Worm (Caenorhabditis elegans) whole organism, L2 larva: Measurements from ENCODE around the gene Y73C8C.12.
A peak's percentile ranks its signal among the peaks of the same experiment; 100 is the strongest.
"Not testable (repeated sequence)": the region's sequence is repeated elsewhere in the genome, so short reads cannot be mapped to it uniquely, and the experiment has no call there.

Experiments used
- C34F6.9 ChIP-seq: fragments of 150-350 bp; optimal IDR thresholded peaks from 2 replicates; lab custom pipeline; 2014; ENCODE audit warnings: missing biosample characterization, missing genetic modification characterization
- F13H6.1 ChIP-seq: sonication (generic microtip); optimal IDR thresholded peaks from 2 replicates; lab custom pipeline; 2016; ENCODE audit warnings: missing genetic modification characterization, missing compliant biosample characterization
- R02D3.7 ChIP-seq: fragments of 150-350 bp; optimal IDR thresholded peaks from 2 replicates; lab custom pipeline; 2014; ENCODE audit warnings: missing biosample characterization, missing genetic modification characterization
- Y55F3AM.14 ChIP-seq: fragments of 200-800 bp; sonication (Bioruptor generic); optimal IDR thresholded peaks from 2 replicates; lab custom pipeline; 2018; ENCODE audit warnings: mild to moderate bottlenecking, missing genetic modification characterization, missing compliant biosample characterization
- alr-1 ChIP-seq: fragments of 150-350 bp; optimal IDR thresholded peaks from 2 replicates; lab custom pipeline; 2014; ENCODE audit warnings: missing biosample characterization, missing genetic modification characterization
- ama-1 ChIP-seq: fragments of 150-350 bp; optimal IDR thresholded peaks from 2 replicates; lab custom pipeline; 2018; ENCODE audit warnings: inconsistent platforms
- blmp-1 ChIP-seq: sonication (generic microtip); optimal IDR thresholded peaks from 2 replicates; lab custom pipeline; 2017; ENCODE audit warnings: missing genetic modification characterization, mild to moderate bottlenecking, missing compliant biosample characterization, antibody characterized with exemption, moderate library complexity; ENCODE audit not compliant: insufficient read depth
- ceh-16 ChIP-seq: fragments of 150-350 bp; optimal IDR thresholded peaks from 2 replicates; lab custom pipeline; 2014; ENCODE audit warnings: missing biosample characterization, missing genetic modification characterization
- ceh-82 ChIP-seq: fragments of 150-350 bp; optimal IDR thresholded peaks from 2 replicates; lab custom pipeline; 2014; ENCODE audit warnings: missing biosample characterization, missing genetic modification characterization
- dmd-4 ChIP-seq: sonication (generic microtip); optimal IDR thresholded peaks from 2 replicates; lab custom pipeline; 2017; ENCODE audit warnings: missing biosample characterization, missing genetic modification characterization
- elt-1 ChIP-seq: fragments of 150-350 bp; optimal IDR thresholded peaks from 2 replicates; lab custom pipeline; 2014; ENCODE audit warnings: missing biosample characterization, missing genetic modification characterization
- elt-3 ChIP-seq: sonication (generic microtip); optimal IDR thresholded peaks from 2 replicates; lab custom pipeline; 2017; ENCODE audit warnings: missing biosample characterization, missing genetic modification characterization
- fos-1 ChIP-seq: fragments of 150-350 bp; optimal IDR thresholded peaks from 2 replicates; lab custom pipeline; 2014; ENCODE audit warnings: missing biosample characterization, missing genetic modification characterization
- gmeb-1 ChIP-seq: fragments of 150-350 bp; optimal IDR thresholded peaks from 2 replicates; lab custom pipeline; 2014; ENCODE audit warnings: missing biosample characterization, missing genetic modification characterization
- lin-13 ChIP-seq: fragments of 150-350 bp; optimal IDR thresholded peaks from 2 replicates; lab custom pipeline; 2014; ENCODE audit warnings: missing biosample characterization, missing genetic modification reagents, missing genetic modification characterization
- lin-39 ChIP-seq: fragments of 150-350 bp; optimal IDR thresholded peaks from 2 replicates; lab custom pipeline; 2014; ENCODE audit warnings: missing biosample characterization, missing genetic modification reagents, missing genetic modification characterization
- lsy-2 ChIP-seq, 2 experiments: fragments of 150-350 bp in 1 of 2; sonication (generic microtip) in 1 of 2; optimal IDR thresholded peaks; 2 replicates each; lab custom pipeline; 2014 to 2017; ENCODE audit warnings: missing biosample characterization in 2 of 2, missing genetic modification characterization in 2 of 2
- mab-5 ChIP-seq: fragments of 150-350 bp; optimal IDR thresholded peaks from 2 replicates; lab custom pipeline; 2014; ENCODE audit warnings: missing biosample characterization, missing genetic modification characterization
- mbf-1 ChIP-seq: sonication (generic microtip); optimal IDR thresholded peaks from 2 replicates; lab custom pipeline; 2017; ENCODE audit warnings: missing biosample characterization, missing genetic modification characterization
- nhr-10 ChIP-seq: sonication (generic microtip); optimal IDR thresholded peaks from 2 replicates; lab custom pipeline; 2017; ENCODE audit warnings: missing biosample characterization, missing genetic modification characterization
- nhr-12 ChIP-seq: fragments of 150-350 bp; optimal IDR thresholded peaks from 2 replicates; lab custom pipeline; 2014; ENCODE audit warnings: missing biosample characterization, missing genetic modification characterization
- nhr-129 ChIP-seq: fragments of 150-350 bp; optimal IDR thresholded peaks from 2 replicates; lab custom pipeline; 2014; ENCODE audit warnings: missing biosample characterization, missing genetic modification characterization
- nhr-237 ChIP-seq: fragments of 150-350 bp; optimal IDR thresholded peaks from 2 replicates; lab custom pipeline; 2014; ENCODE audit warnings: missing biosample characterization, missing genetic modification characterization
- nhr-25 ChIP-seq: fragments of 150-350 bp; sonication (generic microtip); optimal IDR thresholded peaks from 3 replicates; lab custom pipeline; 2014; ENCODE audit warnings: missing biosample characterization, missing genetic modification characterization
- nhr-77 ChIP-seq: fragments of 150-350 bp; optimal IDR thresholded peaks from 2 replicates; lab custom pipeline; 2014; ENCODE audit warnings: missing biosample characterization, missing genetic modification characterization
- peb-1 ChIP-seq: fragments of 150-350 bp; optimal IDR thresholded peaks from 2 replicates; lab custom pipeline; 2014; ENCODE audit warnings: missing biosample characterization, missing genetic modification characterization
- sem-4 ChIP-seq: fragments of 150-350 bp; optimal IDR thresholded peaks from 2 replicates; lab custom pipeline; 2014; ENCODE audit warnings: missing biosample characterization, missing genetic modification reagents, missing genetic modification characterization
- sma-9 ChIP-seq, 2 experiments: fragments of 150-350 bp in 1 of 2; sonication (generic microtip) in 1 of 2; optimal IDR thresholded peaks; 2 replicates each; lab custom pipeline; 2014 to 2016; ENCODE audit warnings: missing genetic modification characterization in 2 of 2, mild to moderate bottlenecking in 1 of 2, missing biosample characterization in 1 of 2, missing compliant biosample characterization in 1 of 2, missing genetic modification reagents in 1 of 2, moderate library complexity in 1 of 2
- snpc-4 ChIP-seq: fragments of 150-350 bp; optimal IDR thresholded peaks from 2 replicates; lab custom pipeline; 2014; ENCODE audit warnings: missing biosample characterization, missing genetic modification characterization
- unc-62 ChIP-seq: fragments of 150-350 bp; optimal IDR thresholded peaks from 2 replicates; lab custom pipeline; 2014; ENCODE audit warnings: missing biosample characterization, missing genetic modification reagents, missing genetic modification characterization
- zag-1 ChIP-seq: fragments of 150-350 bp; optimal IDR thresholded peaks from 2 replicates; lab custom pipeline; 2014; ENCODE audit warnings: missing biosample characterization, missing genetic modification characterization

The Y73C8C.12 gene

DNA sequence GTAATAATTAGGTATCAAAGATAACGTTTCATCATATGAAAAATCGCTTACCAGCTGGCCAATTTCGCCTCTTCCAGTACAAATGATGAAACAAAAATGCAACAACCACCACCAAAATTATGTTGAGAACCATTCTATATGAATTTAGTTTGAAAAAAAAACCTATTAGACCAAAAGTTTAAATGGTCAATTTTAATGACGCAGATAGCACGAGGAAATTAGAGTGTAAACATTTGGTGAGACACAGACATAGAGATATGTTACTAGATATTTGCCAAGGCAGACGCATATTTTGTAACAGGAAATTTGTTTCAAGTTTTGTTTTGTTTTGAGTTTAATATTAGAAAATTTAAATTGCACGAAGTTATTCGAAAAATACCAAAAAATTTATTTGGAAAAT is 30.7 kb upstream of the Y73C8C.12 start, which contains the start of gene cyp-33C9:
Gene cyp-33C9, minus strand, starts transcription at position 211 of the 400 bp plus-strand sequence.
- TF ChIP-seq peb-1 (tag; lab: Kevin White, UChicago), result no peak
- TF ChIP-seq lin-39 (tag; lab: Kevin White, UChicago), result no peak
- TF ChIP-seq nhr-129 (tag; lab: Kevin White, UChicago), result peak; percentile 12
- TF ChIP-seq unc-62 (GFP tag; lab: Kevin White, UChicago), result no peak
- TF ChIP-seq nhr-77 (tag; lab: Kevin White, UChicago), result no peak
- no peak for TF ChIP-seq mab-5 (tag; lab: Kevin White, UChicago)
- TF ChIP-seq lin-13, result no peak
- TF ChIP-seq Y55F3AM.14 (GFP tag; lab: Kevin White, UChicago), result no peak
- TF ChIP-seq fos-1 (tag; lab: Kevin White, UChicago), result peak; percentile 19
- no peak for TF ChIP-seq nhr-237
- peak; percentile 47 for TF ChIP-seq sma-9 (GFP tag; optimal IDR thresholded peaks at IDR 0.05; lab: Kevin White, UChicago)
- TF ChIP-seq sma-9 (tag; optimal IDR thresholded peaks at IDR 0.05; lab: Kevin White, UChicago), result no peak
- no peak for TF ChIP-seq snpc-4
- TF ChIP-seq C34F6.9 (tag; lab: Kevin White, UChicago), result peak; percentile 50
- TF ChIP-seq gmeb-1 (tag; lab: Kevin White, UChicago), result no peak

- TF ChIP-seq ama-1 (lab: Kevin White, UChicago) (no peak), lsy-2 (tag; optimal IDR thresholded peaks at IDR 0.05; lab: Kevin White, UChicago) (no peak)
These were observed 24.5 kb upstream of the Y73C8C.12 start for ce11 chrV:3100527-3100926.

DNA sequence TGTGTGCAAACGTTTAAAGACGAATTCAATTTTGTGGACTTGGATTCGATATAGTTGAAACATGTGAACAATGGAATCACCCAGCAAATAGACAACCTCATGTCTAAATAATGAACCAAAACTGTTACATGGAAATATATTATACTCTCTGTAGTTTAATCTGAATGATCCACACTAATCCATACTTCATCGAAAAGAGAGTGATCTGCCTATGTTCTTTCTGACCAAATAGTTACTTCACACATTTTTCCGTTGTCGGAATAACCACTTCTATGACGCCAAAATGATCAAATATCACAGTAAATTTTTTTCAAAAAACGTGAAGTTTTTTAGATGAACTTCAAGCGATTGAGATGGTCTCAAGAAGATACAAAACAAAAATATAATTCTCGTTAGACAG is 23.0 kb upstream of the Y73C8C.12 start, which contains the start of gene Y73C8C.4:
Gene Y73C8C.4, minus strand, starts transcription at position 101 of the 400 bp plus-strand sequence.
- not testable (repeated sequence) for TF ChIP-seq ceh-16, nhr-12, mab-5 (tag; lab: Kevin White, UChicago)
- TF ChIP-seq, all 48 proteins: peak for 0; not testable (repeated sequence) for 48

DNA sequence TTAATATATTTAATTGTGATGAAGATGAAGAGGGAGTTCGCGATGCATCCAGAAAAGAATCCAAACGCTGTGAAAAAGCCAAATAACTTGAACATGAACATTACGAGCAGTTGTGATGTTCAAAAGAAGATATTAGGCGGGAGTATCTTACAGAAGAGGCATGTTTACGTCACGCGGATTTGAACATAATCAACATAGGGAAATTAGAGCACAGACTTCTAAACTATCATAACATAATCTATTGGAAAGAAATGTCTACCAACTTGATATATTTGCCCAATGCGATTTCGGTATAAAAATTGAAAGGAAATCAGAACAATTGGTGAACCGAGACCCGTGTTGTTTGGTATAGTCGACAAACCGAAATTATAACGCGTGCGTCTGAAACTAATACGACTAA is 20.9 kb upstream of the Y73C8C.12 start, which contains the start of gene str-66:
Gene str-66, minus strand, starts transcription at position 101 of the 400 bp plus-strand sequence.
- TF ChIP-seq zag-1 (tag; lab: Kevin White, UChicago) (no peak), gmeb-1 (tag; lab: Kevin White, UChicago) (no peak), ama-1 (lab: Kevin White, UChicago) (no peak), mab-5 (tag; lab: Kevin White, UChicago) (no peak), lin-39 (tag; lab: Kevin White, UChicago) (no peak), nhr-77 (tag; lab: Kevin White, UChicago) (no peak), sma-9 (GFP tag; optimal IDR thresholded peaks at IDR 0.05; lab: Kevin White, UChicago) (no peak), sma-9 (tag; optimal IDR thresholded peaks at IDR 0.05; lab: Kevin White, UChicago) (no peak), dmd-4 (no peak)

DNA sequence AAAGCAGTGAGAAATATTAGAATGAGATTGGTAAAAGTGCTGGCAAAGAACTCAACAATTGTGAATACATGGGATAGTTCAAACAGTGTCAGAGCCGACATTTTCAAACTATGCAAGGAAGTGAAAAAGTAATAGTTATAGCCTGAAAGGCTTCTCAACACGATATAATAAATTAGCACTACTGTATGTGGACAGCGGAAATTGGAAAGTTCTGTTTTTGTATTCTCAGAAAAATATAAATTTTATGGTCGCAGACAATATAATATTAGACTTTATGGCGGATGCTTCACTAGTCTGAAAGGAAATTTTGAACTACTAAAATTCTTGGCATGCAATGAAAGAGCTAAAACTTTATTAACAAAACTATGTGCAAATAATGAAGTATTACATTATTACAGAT is 19.2 kb upstream of the Y73C8C.12 start, which contains the start of gene str-69:
Gene str-69, minus strand, starts transcription at position 101 of the 400 bp plus-strand sequence.
- TF ChIP-seq nhr-10, result no peak
- no peak for TF ChIP-seq alr-1
- TF ChIP-seq unc-62 (GFP tag; lab: Kevin White, UChicago), result no peak
- TF ChIP-seq blmp-1 (tag; lab: Kevin White, UChicago), result no peak
- TF ChIP-seq F13H6.1 (tag; lab: Kevin White, UChicago), result no peak
- no peak for TF ChIP-seq C34F6.9 (tag; lab: Kevin White, UChicago)
- no peak for TF ChIP-seq lsy-2 (tag; optimal IDR thresholded peaks at IDR 0.05; lab: Kevin White, UChicago)
- no peak for TF ChIP-seq mab-5 (tag; lab: Kevin White, UChicago)
- TF ChIP-seq R02D3.7, result no peak

ce11 chrV:3106785-3107184 is 18.2 kb upstream of the Y73C8C.12 start:
- TF ChIP-seq elt-3 (tag; lab: Kevin White, UChicago), result no peak
- no peak for TF ChIP-seq lin-13
- no peak for TF ChIP-seq nhr-129 (tag; lab: Kevin White, UChicago)
- TF ChIP-seq unc-62 (GFP tag; lab: Kevin White, UChicago), result no peak
- TF ChIP-seq fos-1 (tag; lab: Kevin White, UChicago), result no peak
- no peak for TF ChIP-seq nhr-25 (tag; lab: Kevin White, UChicago)
- TF ChIP-seq nhr-10, result no peak
- TF ChIP-seq sma-9 (GFP tag; optimal IDR thresholded peaks at IDR 0.05; lab: Kevin White, UChicago), result no peak
- no peak for TF ChIP-seq sma-9 (tag; optimal IDR thresholded peaks at IDR 0.05; lab: Kevin White, UChicago)
- TF ChIP-seq nhr-237, result no peak
- TF ChIP-seq mbf-1 (tag; lab: Kevin White, UChicago), result no peak
- TF ChIP-seq sem-4 (tag; lab: Kevin White, UChicago), result no peak
- no peak for TF ChIP-seq elt-1 (tag; lab: Kevin White, UChicago)
- no peak for TF ChIP-seq ceh-82 (tag; lab: Kevin White, UChicago)
